Worm (Caenorhabditis elegans) whole organism, L4 larva: Measurements from ENCODE around the gene cnnm-1.

ENCODE experiments used
- F37D6.2 ChIP-seq: sonication (generic microtip); optimal IDR thresholded peaks from 2 replicates; lab custom pipeline; 2016; ENCODE audit warnings: mild to moderate bottlenecking, missing genetic modification characterization, missing compliant biosample characterization
- R02D3.7 ChIP-seq: fragments of 150-350 bp; sonication (generic microtip); optimal IDR thresholded peaks from 3 replicates; lab custom pipeline; 2014; ENCODE audit warnings: missing biosample characterization, missing genetic modification characterization
- T20F7.1 ChIP-seq: fragments of 200-800 bp; sonication (Bioruptor generic); optimal IDR thresholded peaks from 2 replicates; lab custom pipeline; 2018; ENCODE audit warnings: mild to moderate bottlenecking, missing genetic modification characterization, missing compliant biosample characterization
- T26A8.4 ChIP-seq: fragments of 200-800 bp; sonication (Bioruptor generic); IDR thresholded peaks from 2 replicates; pipeline ENCODE4 v1.3.6; 2022; ENCODE audit warnings: missing genetic modification characterization, missing compliant biosample characterization
- Y105C5A.15 ChIP-seq: fragments of 200-800 bp; sonication (Bioruptor generic); IDR thresholded peaks from 2 replicates; pipeline ENCODE4 v1.3.6; 2022; ENCODE audit warnings: missing genetic modification characterization, missing compliant biosample characterization
- Y48G9A.11 ChIP-seq: fragments of 200-800 bp; sonication (Bioruptor generic); IDR thresholded peaks from 2 replicates; pipeline ENCODE4 v1.3.6; 2022; ENCODE audit warnings: missing genetic modification reagents, missing genetic modification characterization, missing compliant biosample characterization
- Y75B8A.6 ChIP-seq: fragments of 200-800 bp; sonication (Bioruptor generic); IDR thresholded peaks from 2 replicates; pipeline ENCODE4 v1.3.6; 2022; ENCODE audit warnings: missing genetic modification reagents, missing genetic modification characterization, missing compliant biosample characterization
- aha-1 ChIP-seq: fragments of 150-350 bp; peaks from one replicate; lab custom pipeline; 2014; ENCODE audit warnings: missing biosample characterization, missing genetic modification characterization
- ama-1 ChIP-seq: fragments of 150-350 bp; optimal IDR thresholded peaks from 2 replicates; lab custom pipeline; 2014; ENCODE audit warnings: inconsistent platforms, mixed read lengths
- attf-4 ChIP-seq: sonication (generic microtip); optimal IDR thresholded peaks from 3 replicates; lab custom pipeline; 2017; ENCODE audit warnings: missing biosample characterization, missing genetic modification characterization
- ceh-28 ChIP-seq: fragments of 150-350 bp; optimal IDR thresholded peaks from 2 replicates; lab custom pipeline; 2014; ENCODE audit warnings: missing biosample characterization, missing genetic modification reagents, missing genetic modification characterization
- ceh-32 ChIP-seq: sonication (generic microtip); optimal IDR thresholded peaks from 2 replicates; lab custom pipeline; 2016; ENCODE audit warnings: mild to moderate bottlenecking, missing genetic modification characterization, missing compliant biosample characterization; ENCODE audit not compliant: poor library complexity
- ceh-44 ChIP-seq: fragments of 200-800 bp; sonication (Bioruptor generic); IDR thresholded peaks from 2 replicates; pipeline ENCODE4 v1.3.6; 2022; ENCODE audit warnings: missing genetic modification reagents, missing genetic modification characterization, missing compliant biosample characterization
- ceh-62 ChIP-seq: sonication (generic microtip); optimal IDR thresholded peaks from 2 replicates; lab custom pipeline; 2017; ENCODE audit warnings: missing biosample characterization, missing genetic modification characterization
- cey-2 ChIP-seq: sonication (generic microtip); optimal IDR thresholded peaks from 3 replicates; lab custom pipeline; 2017; ENCODE audit warnings: missing genetic modification characterization, mild to moderate bottlenecking, missing compliant biosample characterization, antibody characterized with exemption, borderline replicate concordance; ENCODE audit not compliant: insufficient read depth
- ctbp-1 ChIP-seq: fragments of 200-800 bp; sonication (Bioruptor generic); IDR thresholded peaks from 2 replicates; pipeline ENCODE4 v1.3.6; 2022; ENCODE audit warnings: missing genetic modification reagents, missing genetic modification characterization, missing compliant biosample characterization
- daf-16 ChIP-seq, 3 experiments: sonication (generic microtip); optimal IDR thresholded peaks; 2 replicates each; lab custom pipeline; 2016 to 2017; ENCODE audit warnings: missing genetic modification characterization in 3 of 3, missing genetic modification reagents in 3 of 3, mild to moderate bottlenecking in 2 of 3, missing compliant biosample characterization in 2 of 3, missing biosample characterization in 1 of 3, moderate library complexity in 1 of 3
- daf-19 ChIP-seq: fragments of 200-800 bp; sonication (Bioruptor generic); conservative IDR thresholded peaks from 2 replicates; pipeline ENCODE4 v1.3.6; 2022; ENCODE audit warnings: missing genetic modification characterization, missing compliant biosample characterization
- dmd-8 ChIP-seq: fragments of 200-800 bp; sonication (Bioruptor generic); IDR thresholded peaks from 2 replicates; pipeline ENCODE4 v1.3.6; 2022; ENCODE audit warnings: missing genetic modification characterization, missing compliant biosample characterization
- dpl-1 ChIP-seq: fragments of 150-350 bp; optimal IDR thresholded peaks from 2 replicates; lab custom pipeline; 2014; ENCODE audit warnings: missing biosample characterization, missing genetic modification reagents, missing genetic modification characterization
- egl-27 ChIP-seq: sonication (generic microtip); optimal IDR thresholded peaks from 3 replicates; lab custom pipeline; 2017; ENCODE audit warnings: missing biosample characterization, missing genetic modification reagents, missing genetic modification characterization
- egl-43 ChIP-seq: fragments of 200-800 bp; sonication (Bioruptor generic); IDR thresholded peaks from 2 replicates; pipeline ENCODE4 v1.3.6; 2022; ENCODE audit warnings: missing genetic modification reagents, missing genetic modification characterization, missing compliant biosample characterization
- gei-8 ChIP-seq: fragments of 200-800 bp; sonication (Bioruptor generic); optimal IDR thresholded peaks from 2 replicates; lab custom pipeline; 2018; ENCODE audit warnings: mild to moderate bottlenecking, missing genetic modification characterization, missing compliant biosample characterization
- hlh-30 ChIP-seq: sonication (generic microtip); optimal IDR thresholded peaks from 2 replicates; lab custom pipeline; 2017; ENCODE audit warnings: antibody characterized with exemption, mild to moderate bottlenecking, missing genetic modification characterization, missing compliant biosample characterization; ENCODE audit not compliant: insufficient read depth
- jun-1 ChIP-seq: fragments of 150-350 bp; optimal IDR thresholded peaks from 2 replicates; lab custom pipeline; 2014; ENCODE audit warnings: missing biosample characterization, missing genetic modification reagents, missing genetic modification characterization
- lin-13 ChIP-seq: fragments of 150-350 bp; optimal IDR thresholded peaks from 2 replicates; lab custom pipeline; 2014; ENCODE audit warnings: missing biosample characterization, missing genetic modification reagents, missing genetic modification characterization
- lin-15B ChIP-seq: fragments of 150-350 bp; sonication (generic microtip); optimal IDR thresholded peaks from 3 replicates; lab custom pipeline; 2014; ENCODE audit warnings: missing biosample characterization, missing genetic modification characterization
- lsy-2 ChIP-seq, 2 experiments: fragments of 150-350 bp in 1 of 2; sonication (generic microtip) in 1 of 2; optimal IDR thresholded peaks; 2 replicates each; lab custom pipeline; 2014 to 2017; ENCODE audit warnings: missing biosample characterization in 2 of 2, missing genetic modification characterization in 2 of 2
- mxl-3 ChIP-seq: fragments of 200-800 bp; sonication (Bioruptor generic); optimal IDR thresholded peaks from 2 replicates; lab custom pipeline; 2018; ENCODE audit warnings: mild to moderate bottlenecking, missing genetic modification characterization, missing compliant biosample characterization
- nhr-10 ChIP-seq: fragments of 150-350 bp; optimal IDR thresholded peaks from 2 replicates; lab custom pipeline; 2014; ENCODE audit warnings: missing biosample characterization, missing genetic modification characterization
- nhr-11 ChIP-seq: fragments of 150-350 bp; optimal IDR thresholded peaks from 2 replicates; lab custom pipeline; 2014; ENCODE audit warnings: missing biosample characterization, missing genetic modification characterization
- nhr-111 ChIP-seq: fragments of 200-800 bp; sonication (Bioruptor generic); optimal IDR thresholded peaks from 2 replicates; lab custom pipeline; 2018; ENCODE audit warnings: mild to moderate bottlenecking, missing genetic modification characterization, missing compliant biosample characterization
- nhr-28 ChIP-seq: fragments of 150-350 bp; optimal IDR thresholded peaks from 2 replicates; lab custom pipeline; 2014; ENCODE audit warnings: missing biosample characterization, missing genetic modification characterization
- nhr-41 ChIP-seq: fragments of 200-800 bp; sonication (Bioruptor generic); IDR thresholded peaks from 2 replicates; pipeline ENCODE4 v1.3.6; 2022; ENCODE audit warnings: missing genetic modification reagents, missing genetic modification characterization, missing compliant biosample characterization
- spr-1 ChIP-seq: sonication (generic microtip); optimal IDR thresholded peaks from 2 replicates; lab custom pipeline; 2016; ENCODE audit warnings: mild to moderate bottlenecking, missing genetic modification characterization, missing compliant biosample characterization
- tra-1 ChIP-seq: fragments of 200-800 bp; sonication (Bioruptor generic); IDR thresholded peaks from 2 replicates; pipeline ENCODE4 v1.3.6; 2022; ENCODE audit warnings: missing genetic modification reagents, missing genetic modification characterization, missing compliant biosample characterization
- unc-39 ChIP-seq: sonication (generic microtip); optimal IDR thresholded peaks from 2 replicates; lab custom pipeline; 2017; ENCODE audit warnings: missing biosample characterization, missing genetic modification characterization
- unc-62 ChIP-seq, 3 experiments: fragments of 150-350 bp in 1 of 3; sonication (generic microtip); optimal IDR thresholded peaks in 2 of 3; peaks in 1 of 3; 1 replicate in 1 of 3; 2 replicates in 2 of 3; lab custom pipeline; 2014 to 2017; ENCODE audit warnings: missing biosample characterization in 3 of 3, missing genetic modification characterization in 3 of 3, missing genetic modification reagents in 3 of 3, missing genotype in 1 of 3
- zip-11 ChIP-seq: fragments of 200-800 bp; sonication (Bioruptor generic); IDR thresholded peaks from 2 replicates; pipeline ENCODE4 v1.3.6; 2022; ENCODE audit warnings: missing genetic modification characterization, missing compliant biosample characterization

cnnm-1 gene

ce11 chrIV:17249691-17250181 is 43.1 kb upstream of the cnnm-1 start, which contains the start of gene eelo-2 (continued):
- TF ChIP-seq nhr-111 (GFP tag; lab: Kevin White, UChicago), result no peak
- peak; percentile 90 for TF ChIP-seq Y75B8A.6 (GFP tag; lab: Robert Waterston, UW)
- TF ChIP-seq dpl-1, result peak; percentile 100
- TF ChIP-seq Y48G9A.11 (GFP tag; lab: Robert Waterston, UW), result peak; percentile 75
- no peak for TF ChIP-seq attf-4 (tag; lab: Kevin White, UChicago)
- TF ChIP-seq egl-43 (GFP tag; lab: Robert Waterston, UW), result peak; percentile 90
- TF ChIP-seq ctbp-1 (GFP tag; lab: Robert Waterston, UW), result peak; percentile 92
- no peak for TF ChIP-seq R02D3.7 (tag; lab: Kevin White, UChicago)
- TF ChIP-seq T20F7.1, result no peak
- peak; percentile 94 for TF ChIP-seq tra-1 (GFP tag; lab: Robert Waterston, UW)
- peak; percentile 33 for TF ChIP-seq egl-27
- peak; percentile 97 for TF ChIP-seq nhr-11
- TF ChIP-seq T26A8.4, result peak; percentile 98
- TF ChIP-seq ceh-32, result peak; percentile 75
- TF ChIP-seq spr-1, result peak; percentile 96
- no peak for TF ChIP-seq gei-8 (GFP tag; lab: Kevin White, UChicago)
- peak; percentile 93 for TF ChIP-seq hlh-30 (tag; lab: Kevin White, UChicago)
- peak; percentile 71 for TF ChIP-seq nhr-10 (tag; lab: Kevin White, UChicago)
- no peak for TF ChIP-seq zip-11 (GFP tag; lab: Robert Waterston, UW)
- TF ChIP-seq mxl-3, result peak; percentile 88
- TF ChIP-seq daf-19 (GFP tag; lab: Robert Waterston, UW), result peak; percentile 85; the same call in 1 of the 2 replicates
- no peak for TF ChIP-seq unc-39
- peak; percentile 96 for TF ChIP-seq F37D6.2 (tag; lab: Kevin White, UChicago)
- peak; percentile 97 for TF ChIP-seq lin-13 (GFP tag; lab: Kevin White, UChicago)
- TF ChIP-seq dmd-8 (GFP tag; lab: Robert Waterston, UW), result 0 out of 2 replicates have a peak, but pooled peaks have one; percentile 13
- peak; percentile 66 to 91 for TF ChIP-seq daf-16 (GFP tag; optimal IDR thresholded peaks at IDR 0.05; lab: Kevin White, UChicago)
- TF ChIP-seq daf-16 (tag; optimal IDR thresholded peaks at IDR 0.05; lab: Kevin White, UChicago), result peak; percentile 80
- peak; percentile 14 for TF ChIP-seq ceh-62
- TF ChIP-seq ceh-44 (GFP tag; lab: Robert Waterston, UW), result peak; percentile 87
- TF ChIP-seq nhr-28, result peak; percentile 91
- TF ChIP-seq unc-62 (GFP tag; optimal IDR thresholded peaks at IDR 0.05 in 1 of 2; lab: Kevin White, UChicago), result peak in 1 of 2 experiments; percentile 99
- no peak for TF ChIP-seq unc-62 (tag; optimal IDR thresholded peaks at IDR 0.05; lab: Kevin White, UChicago)
- TF ChIP-seq ama-1 (lab: Kevin White, UChicago), result peak; percentile 62

ce11 chrIV:17248538-17248937 is 41.9 kb upstream of the cnnm-1 start:
- TF ChIP-seq lin-15B (tag; lab: Kevin White, UChicago) (no peak), dpl-1 (no peak), unc-62 (GFP tag; optimal IDR thresholded peaks at IDR 0.05 in 1 of 2; lab: Kevin White, UChicago) (peak in 1 of 2 experiments; percentile 95), unc-62 (tag; optimal IDR thresholded peaks at IDR 0.05; lab: Kevin White, UChicago) (no peak)
- TF ChIP-seq, all 104 proteins: peak for 1

ce11 chrIV:17247184-17247583 is 40.5 kb upstream of the cnnm-1 start:
- TF ChIP-seq dpl-1 (no peak), R02D3.7 (tag; lab: Kevin White, UChicago) (no peak), aha-1 (tag; lab: Kevin White, UChicago) (peak; percentile 95), cey-2 (tag; lab: Kevin White, UChicago) (no peak), jun-1 (tag; lab: Kevin White, UChicago) (no peak), zip-11 (GFP tag; lab: Robert Waterston, UW) (no peak), nhr-41 (no peak), lsy-2 (tag; optimal IDR thresholded peaks at IDR 0.05; lab: Kevin White, UChicago) (no peak), ceh-28 (tag; lab: Kevin White, UChicago) (no peak), unc-62 (GFP tag; optimal IDR thresholded peaks at IDR 0.05 in 1 of 2; lab: Kevin White, UChicago) (peak in 1 of 2 experiments; percentile 46), unc-62 (tag; optimal IDR thresholded peaks at IDR 0.05; lab: Kevin White, UChicago) (no peak), Y105C5A.15 (GFP tag; lab: Robert Waterston, UW) (no peak)
